Fruit fly (Drosophila melanogaster) ovary, adult (tissue): Measurements from ENCODE around the gene Pop4.

ENCODE experiments used
- CG17801 ChIP-seq: fragments of 200-800 bp; optimal IDR thresholded peaks from 2 replicates; lab custom pipeline; 2019; ENCODE audit warnings: missing biosample characterization, mild to moderate bottlenecking, missing genetic modification characterization, moderate library complexity; ENCODE audit not compliant: partially characterized antibody

Gene Pop4

dm6 chr3L:7963022-7963421 lies 15.4 kb downstream of the Pop4 start:
- TF ChIP-seq CG17801 (GFP tag; lab: Kevin White, UChicago), result no peak

dm6 chr3L:7961973-7962753 lies 16.3 kb downstream of the Pop4 start:
- no peak for TF ChIP-seq CG17801 (GFP tag; lab: Kevin White, UChicago)

DNA sequence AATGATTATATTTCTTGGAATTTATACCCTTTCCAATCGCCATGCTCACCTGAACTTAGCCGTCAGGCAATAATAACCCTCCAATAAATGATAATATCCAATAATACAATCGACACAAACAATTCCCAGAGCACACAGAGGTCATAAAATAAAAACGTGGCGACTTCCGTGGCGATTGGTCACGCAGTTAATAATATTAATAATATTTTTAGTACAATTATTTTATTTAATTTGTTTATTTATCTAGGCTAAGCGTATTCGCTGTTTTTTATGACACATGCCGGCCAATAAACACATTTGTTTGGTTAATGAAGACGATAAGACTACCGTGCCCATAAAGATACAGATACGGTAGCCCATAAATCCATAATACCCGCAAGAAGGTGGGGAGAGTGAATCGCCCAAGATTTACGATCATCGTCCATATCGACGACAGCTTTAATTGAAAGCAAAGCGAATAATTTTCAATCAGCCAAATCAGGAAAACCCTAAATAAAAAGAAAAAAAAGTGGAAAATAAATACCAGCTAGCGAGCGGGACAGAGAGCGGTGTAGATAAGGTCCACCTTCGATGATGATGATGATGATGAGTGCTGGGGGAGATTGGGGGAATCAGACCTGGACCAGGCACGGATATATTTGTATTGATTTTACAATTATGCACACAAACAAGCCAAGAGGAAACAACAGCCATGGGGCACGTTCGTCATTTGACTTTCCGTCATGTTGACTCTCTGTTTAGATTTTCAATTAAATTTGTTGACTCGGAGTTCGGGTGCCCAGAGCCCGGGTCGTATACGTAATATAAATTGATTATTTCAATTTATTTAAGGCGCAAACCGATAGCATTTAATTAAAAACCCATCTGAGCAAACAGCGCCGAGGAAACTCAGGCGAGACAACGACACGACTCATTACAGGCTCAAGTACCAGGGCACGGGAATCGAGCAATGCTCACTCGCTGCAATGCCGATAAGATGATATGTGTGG lies 17.4 kb downstream of the Pop4 start:
- peak; percentile 62 for TF ChIP-seq CG17801 (GFP tag; lab: Kevin White, UChicago)

- no peak for TF ChIP-seq CG17801 (GFP tag; lab: Kevin White, UChicago)
Observed at dm6 chr3L:7958590-7959180, 19.8 kb downstream of the Pop4 start.

- TF ChIP-seq CG17801 (GFP tag; lab: Kevin White, UChicago), result no peak
Observed at dm6 chr3L:7958083-7958482, 20.4 kb downstream of the Pop4 start.

DNA sequence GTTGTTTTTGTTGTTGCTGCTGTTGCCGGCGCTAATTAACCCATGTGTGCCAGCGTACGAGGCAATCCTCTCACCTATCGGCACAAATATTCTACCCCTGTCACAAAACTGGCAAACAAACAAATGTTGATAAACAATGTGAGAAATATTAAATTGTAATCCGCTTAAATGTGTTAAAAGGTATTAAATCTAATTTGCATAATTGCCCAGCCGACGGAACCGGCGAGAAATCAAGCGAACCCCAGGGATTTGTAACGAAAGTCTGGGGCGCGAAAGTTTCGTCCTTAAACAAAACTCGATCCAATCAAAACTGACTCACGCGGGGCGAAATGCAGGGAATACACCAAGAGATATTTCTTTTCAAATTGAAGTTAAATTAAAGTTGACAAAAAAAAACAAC lies 21.7 kb downstream of the Pop4 start:
- TF ChIP-seq CG17801 (GFP tag; lab: Kevin White, UChicago), result no peak

DNA sequence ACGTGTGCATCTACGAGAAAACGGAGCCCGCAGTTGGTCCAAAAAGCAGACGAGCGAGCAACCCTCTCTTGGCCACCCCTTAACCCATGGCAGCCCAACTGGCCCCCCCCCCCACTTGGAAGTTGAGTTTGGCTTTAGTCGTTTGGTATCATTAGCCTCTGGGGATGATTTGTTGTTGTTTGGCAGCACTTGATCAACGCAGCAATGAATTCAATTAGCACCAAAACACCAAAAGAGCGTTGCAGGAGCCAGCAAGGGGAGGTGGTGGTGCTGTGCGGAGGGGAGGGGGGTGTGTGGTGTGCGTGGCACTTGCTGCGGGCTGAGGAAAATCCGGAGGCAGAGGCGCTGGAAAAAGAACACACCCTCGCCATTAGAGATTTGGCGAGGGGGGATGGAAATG lies 23.5 kb downstream of the Pop4 start:
- TF ChIP-seq CG17801 (GFP tag; lab: Kevin White, UChicago), result no peak

DNA sequence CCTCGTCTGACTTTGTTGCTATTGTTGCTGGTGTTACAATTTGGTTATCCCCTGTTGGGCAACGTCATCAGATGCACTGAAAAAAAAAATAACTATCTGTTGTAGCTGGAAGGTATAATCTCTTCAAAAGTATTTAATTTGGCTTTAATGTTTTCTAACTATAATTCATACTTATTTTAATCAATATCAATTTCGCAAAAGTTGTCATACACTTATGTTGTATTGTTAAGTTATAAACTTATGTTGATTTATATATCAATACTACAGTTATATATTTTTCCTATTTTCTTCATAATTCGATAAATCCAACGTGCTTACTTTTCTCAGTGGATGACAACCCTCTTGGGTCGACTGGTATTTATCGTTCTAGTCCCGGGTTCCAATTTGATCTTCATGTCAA lies 24.7 kb downstream of the Pop4 start:
- TF ChIP-seq CG17801 (GFP tag; lab: Kevin White, UChicago), result no peak

DNA sequence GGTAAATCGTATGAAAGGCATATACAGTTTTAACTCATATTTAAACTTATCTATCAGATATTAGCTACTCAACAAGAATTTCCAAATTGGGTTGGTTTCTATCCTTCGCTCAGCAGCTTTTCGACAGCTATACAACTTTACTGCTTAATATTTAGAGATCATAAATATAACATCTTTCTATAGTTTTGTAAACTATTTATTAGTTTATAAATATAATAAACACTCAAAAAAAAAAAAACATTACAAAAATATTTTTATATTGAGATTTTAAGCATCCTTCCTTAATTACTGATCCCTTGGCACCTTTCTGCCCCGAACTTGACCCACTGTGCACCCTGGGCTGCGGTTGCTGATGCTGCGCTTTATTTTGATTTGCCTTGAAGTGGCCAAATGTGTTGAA lies 25.5 kb downstream of the Pop4 start:
- TF ChIP-seq CG17801 (GFP tag; lab: Kevin White, UChicago), result no peak

dm6 chr3L:7952560-7952959 lies 25.9 kb downstream of the Pop4 start:
- no peak for TF ChIP-seq CG17801 (GFP tag; lab: Kevin White, UChicago)

DNA sequence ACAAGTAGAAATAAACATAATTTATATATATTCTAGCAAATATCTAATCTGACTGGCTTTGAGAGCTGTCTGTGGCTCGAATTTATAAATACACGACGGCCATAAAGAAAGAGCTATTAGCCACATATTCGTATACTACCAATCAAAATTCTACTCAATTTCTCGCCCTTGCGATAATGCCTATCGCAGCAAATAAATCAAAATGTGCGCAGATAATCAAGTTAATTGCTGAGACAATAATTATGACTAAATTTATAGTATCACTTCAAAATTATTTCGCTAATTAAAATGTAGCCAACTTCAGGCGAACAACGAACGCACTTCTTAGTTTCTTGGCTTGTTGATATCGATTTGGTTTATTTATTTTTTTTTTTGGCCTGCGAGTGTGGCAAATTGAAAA lies 26.6 kb downstream of the Pop4 start:
- no peak for TF ChIP-seq CG17801 (GFP tag; lab: Kevin White, UChicago)

dm6 chr3L:7949778-7950177 lies 28.7 kb downstream of the Pop4 start:
- TF ChIP-seq CG17801 (GFP tag; lab: Kevin White, UChicago), result no peak

DNA sequence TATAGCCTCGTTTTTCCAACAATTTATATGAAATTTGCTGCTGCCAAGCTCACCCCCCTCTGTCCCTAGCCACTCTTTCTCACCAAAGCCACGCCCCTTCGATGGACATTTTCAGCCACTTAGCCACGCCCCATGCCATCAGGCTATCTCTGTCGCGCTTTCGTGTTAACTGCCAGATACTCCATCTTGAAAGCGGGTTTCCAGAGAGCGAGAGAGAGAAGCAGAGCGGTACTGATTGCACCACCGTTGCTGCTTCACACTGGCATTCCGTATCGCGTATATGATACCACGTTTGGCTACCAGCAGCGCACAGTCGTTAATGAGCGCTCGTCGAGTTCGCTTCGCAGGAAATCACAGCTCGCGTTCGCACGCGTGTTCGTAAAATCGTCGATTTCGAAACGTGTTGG lies 30.6 kb downstream of the Pop4 start, which contains the start of gene exex:
Gene exex (plus strand): TSS at position 307 of the 407 bp plus-strand sequence.
- no peak for TF ChIP-seq CG17801 (GFP tag; lab: Kevin White, UChicago)

dm6 chr3L:7946222-7946621 lies 32.2 kb downstream of the Pop4 start, which contains the start of gene CG43880:
Gene CG43880, minus strand, starts transcription at chr3L:7946322.
- no peak for TF ChIP-seq CG17801 (GFP tag; lab: Kevin White, UChicago)

DNA sequence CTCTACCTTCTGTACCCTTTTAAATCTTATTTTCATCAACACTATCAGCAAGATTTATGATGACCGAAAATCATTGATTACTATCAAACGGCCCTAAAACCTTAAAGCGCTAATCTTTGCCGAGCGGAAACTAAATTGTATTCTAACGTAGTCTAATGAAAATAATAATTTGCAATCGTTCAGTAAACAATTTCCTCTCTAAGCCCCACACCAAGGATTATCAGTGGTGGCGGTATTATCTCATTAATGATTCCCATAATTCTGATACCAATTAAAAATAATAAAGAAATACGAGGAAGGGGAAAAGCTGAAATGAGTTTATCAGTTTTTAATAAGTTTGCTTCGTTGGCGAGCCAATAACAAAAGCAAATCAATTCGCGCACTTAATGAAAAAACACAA lies 34.5 kb downstream of the Pop4 start:
- TF ChIP-seq CG17801 (GFP tag; lab: Kevin White, UChicago), result no peak
